Fruit fly (Drosophila melanogaster): ENCODE data around the gene Hand.

- TF ChIP-seq h (optimal IDR thresholded peaks at IDR 0.05) (no peak), psq (optimal IDR thresholded peaks at IDR 0.05) (no peak)
These were observed at the start of gene Hand for dm6 chr2L:10294798-10295669.
